Fruit fly (Drosophila melanogaster): ENCODE measurements around the gene CG5068.
A peak's percentile ranks its signal among the peaks of the same experiment; 100 is the strongest.

Gene CG5068

dm6 chr3L:8979780-8980179 is 6.7 kb upstream of the CG5068 start, which contains the start of gene CG5644:
Gene CG5644, minus strand, starts transcription at chr3L:8979880.
- TF ChIP-seq CG1620 (GFP tag; optimal IDR thresholded peaks at IDR 0.05) (no peak), Mnt (GFP tag; optimal IDR thresholded peaks at IDR 0.05) (no peak), cnc (optimal IDR thresholded peaks at IDR 0.05) (no peak), ovo (GFP tag; optimal IDR thresholded peaks at IDR 0.05) (no peak), tj (GFP tag; optimal IDR thresholded peaks at IDR 0.05) (peak; percentile 0), CG11617 (GFP tag; optimal IDR thresholded peaks at IDR 0.05) (no peak)

dm6 chr3L:8981495-8981894 is 5.0 kb upstream of the CG5068 start, which contains the start of gene CG13314:
Gene CG13314, plus strand, starts transcription at chr3L:8981795.
- TF ChIP-seq ovo (GFP tag; optimal IDR thresholded peaks at IDR 0.05) (no peak), CG14711 (tag; optimal IDR thresholded peaks at IDR 0.05) (no peak), CG12768 (GFP tag; optimal IDR thresholded peaks at IDR 0.05) (no peak), tj (GFP tag; optimal IDR thresholded peaks at IDR 0.05) (no peak), Hr96 (GFP tag; optimal IDR thresholded peaks at IDR 0.05) (no peak), toe (GFP tag; optimal IDR thresholded peaks at IDR 0.05) (no peak), CG1620 (GFP tag; optimal IDR thresholded peaks at IDR 0.05) (no peak), CG11617 (GFP tag; optimal IDR thresholded peaks at IDR 0.05) (no peak), cic (GFP tag; optimal IDR thresholded peaks at IDR 0.05) (no peak)

DNA sequence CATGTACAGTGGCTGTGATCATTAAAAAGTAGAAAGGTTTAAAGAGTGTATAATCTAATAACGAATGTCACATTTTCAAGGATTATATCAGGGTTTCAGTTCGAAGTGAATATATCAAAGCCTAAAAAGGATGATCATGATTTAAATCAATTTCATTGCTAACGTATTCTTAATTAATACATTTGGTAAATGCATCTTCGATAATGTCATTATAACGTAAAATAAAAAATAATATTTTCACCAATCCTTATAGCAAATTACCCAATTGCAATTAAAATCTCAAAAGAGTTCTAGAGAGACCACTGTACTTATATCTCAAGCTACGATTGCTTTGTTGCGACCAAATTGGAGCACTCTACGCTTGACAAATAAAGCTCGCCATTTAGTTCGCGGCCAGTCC is 4.5 kb upstream of the CG5068 start:
- no peak for TF ChIP-seq Clk (GFP tag; optimal IDR thresholded peaks at IDR 0.05)
- no peak for TF ChIP-seq toe (GFP tag; optimal IDR thresholded peaks at IDR 0.05)
- no peak for TF ChIP-seq CG14711 (tag; optimal IDR thresholded peaks at IDR 0.05)
- TF ChIP-seq kay (GFP tag; ENCODE audit: borderline replicate concordance), result no peak
- no peak for TF ChIP-seq CG12768 (GFP tag; optimal IDR thresholded peaks at IDR 0.05)
- no peak for TF ChIP-seq cic (GFP tag; optimal IDR thresholded peaks at IDR 0.05)
- TF ChIP-seq Crg-1 (GFP tag; optimal IDR thresholded peaks at IDR 0.05), result no peak
- TF ChIP-seq ovo (GFP tag; optimal IDR thresholded peaks at IDR 0.05), result no peak

DNA sequence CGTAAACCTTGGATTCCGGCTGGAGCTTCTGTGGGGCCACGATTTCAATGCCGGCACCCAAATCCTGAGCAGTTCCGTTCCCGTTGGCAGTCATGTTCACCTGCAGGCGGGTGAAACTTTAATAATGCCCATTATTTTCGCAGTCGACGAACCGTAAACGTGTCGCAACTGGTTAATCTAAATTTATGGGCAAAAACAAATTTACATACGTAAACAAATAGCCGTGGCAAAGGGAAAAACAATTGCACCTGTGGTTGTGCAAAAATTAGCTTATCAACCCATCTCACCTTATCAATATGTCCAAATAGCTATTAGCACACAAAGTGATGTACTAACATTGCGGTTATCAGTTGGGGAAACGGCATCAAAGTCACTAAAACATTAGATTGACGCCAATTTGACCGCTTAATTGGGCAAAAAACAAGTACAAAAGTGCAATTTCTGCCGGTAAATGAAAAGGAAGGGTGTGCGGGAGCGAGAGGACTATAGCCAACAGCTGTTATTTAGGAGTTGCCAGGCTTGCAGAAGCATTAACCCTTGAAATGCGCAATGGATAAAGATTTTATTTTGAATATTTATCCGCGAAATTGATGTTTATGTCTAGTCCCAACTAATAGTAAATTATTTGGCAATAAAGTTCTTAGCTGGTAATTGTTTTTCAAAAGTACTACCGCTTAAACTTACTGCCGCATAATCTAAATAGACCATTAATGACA is 1.2 kb upstream of the CG5068 start:
- TF ChIP-seq Mnt (GFP tag; optimal IDR thresholded peaks at IDR 0.05) (peak; percentile 37), tj (GFP tag; optimal IDR thresholded peaks at IDR 0.05) (peak; percentile 25), Crg-1 (GFP tag; optimal IDR thresholded peaks at IDR 0.05) (peak; percentile 19), CG33017 (tag; optimal IDR thresholded peaks at IDR 0.05) (peak; percentile 58), bab1 (GFP tag; optimal IDR thresholded peaks at IDR 0.05) (no peak), CG7101 (tag; optimal IDR thresholded peaks at IDR 0.05) (no peak), toe (GFP tag; optimal IDR thresholded peaks at IDR 0.05) (no peak), CG7045 (GFP tag; optimal IDR thresholded peaks at IDR 0.05) (peak; percentile 60), ovo (GFP tag; optimal IDR thresholded peaks at IDR 0.05) (no peak), Hr96 (GFP tag; optimal IDR thresholded peaks at IDR 0.05) (peak; percentile 8), CG14711 (tag; optimal IDR thresholded peaks at IDR 0.05) (peak; percentile 89), CG1620 (GFP tag; optimal IDR thresholded peaks at IDR 0.05) (no peak), cic (GFP tag; optimal IDR thresholded peaks at IDR 0.05) (peak; percentile 79), CG12768 (GFP tag; optimal IDR thresholded peaks at IDR 0.05) (peak; percentile 41), CG11617 (GFP tag; optimal IDR thresholded peaks at IDR 0.05) (peak; percentile 28), kay (GFP tag; ENCODE audit: borderline replicate concordance) (peak; percentile 7)

DNA sequence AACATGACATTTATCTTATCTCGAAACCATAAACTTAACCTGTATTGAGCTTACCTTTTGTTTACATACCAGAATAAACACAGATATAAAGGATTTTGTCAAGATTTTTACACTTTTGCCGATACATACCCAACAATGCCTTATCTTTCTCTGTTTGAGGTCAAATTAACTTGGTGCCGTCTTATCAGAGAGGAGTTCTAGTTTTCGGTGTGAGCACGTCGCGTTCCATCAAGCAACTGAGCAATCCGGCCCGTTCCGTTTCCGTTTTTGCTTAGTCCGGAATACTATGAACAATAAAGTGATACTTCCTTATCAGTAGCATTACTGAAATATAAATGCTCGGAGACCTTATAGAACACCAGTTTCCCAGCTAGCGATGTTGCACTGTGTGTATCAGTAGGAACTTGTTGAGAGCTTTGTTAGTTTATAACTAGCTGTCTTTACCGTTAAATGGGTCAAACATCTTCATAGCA is 626 bp upstream of the CG5068 start, which contains the start of gene Galk:
Gene Galk, minus strand, starts transcription at position 244 of the 473 bp plus-strand sequence.
- TF ChIP-seq toe (GFP tag; optimal IDR thresholded peaks at IDR 0.05) (no peak), cnc (optimal IDR thresholded peaks at IDR 0.05) (no peak), CG12768 (GFP tag; optimal IDR thresholded peaks at IDR 0.05) (peak; percentile 44), CG7101 (tag; optimal IDR thresholded peaks at IDR 0.05) (peak; percentile 59), ovo (GFP tag; optimal IDR thresholded peaks at IDR 0.05) (peak; percentile 22), CG14711 (tag; optimal IDR thresholded peaks at IDR 0.05) (no peak), CG5204 (GFP tag; optimal IDR thresholded peaks at IDR 0.05) (peak; percentile 64), Hr96 (GFP tag; optimal IDR thresholded peaks at IDR 0.05) (no peak), kay (GFP tag; ENCODE audit: borderline replicate concordance) (no peak), Mnt (GFP tag; optimal IDR thresholded peaks at IDR 0.05) (peak; percentile 45), CG1620 (GFP tag; optimal IDR thresholded peaks at IDR 0.05) (peak; percentile 28), Clk (GFP tag; optimal IDR thresholded peaks at IDR 0.05) (peak; percentile 13), cic (GFP tag; optimal IDR thresholded peaks at IDR 0.05) (peak; percentile 29), bab1 (GFP tag; optimal IDR thresholded peaks at IDR 0.05) (no peak), CG7045 (GFP tag; optimal IDR thresholded peaks at IDR 0.05) (no peak), CG11617 (GFP tag; optimal IDR thresholded peaks at IDR 0.05) (no peak), Crg-1 (GFP tag; optimal IDR thresholded peaks at IDR 0.05) (peak; percentile 5), pad (GFP tag; optimal IDR thresholded peaks at IDR 0.05) (no peak), CG33017 (tag; optimal IDR thresholded peaks at IDR 0.05) (peak; percentile 70), tj (GFP tag; optimal IDR thresholded peaks at IDR 0.05) (peak; percentile 25)

dm6 chr3L:8990128-8990527 is 3.6 kb downstream of the CG5068 start, which contains the start of gene CG5280:
Gene CG5280, minus strand, starts transcription at chr3L:8990228.
- TF ChIP-seq kay (GFP tag; ENCODE audit: borderline replicate concordance) (peak; percentile 76), CG12768 (GFP tag; optimal IDR thresholded peaks at IDR 0.05) (no peak)

Data from whole organism, adult.